Fruit fly (Drosophila melanogaster) whole organism, embryonic: ENCODE data around the gene CG10413.

Experiments
- Adf1 ChIP-seq: fragments of 200-800 bp; sonication (Bioruptor generic); IDR thresholded peaks from 2 replicates; pipeline ENCODE4 v1.3.6; 2022; ENCODE audit warnings: missing biosample characterization, missing genetic modification characterization
- Antp ChIP-seq: fragments of 200-800 bp; sonication (Bioruptor generic); optimal IDR thresholded peaks from 3 replicates; lab custom pipeline; 2016; ENCODE audit warnings: missing biosample characterization, missing genetic modification characterization
- Blimp-1 ChIP-seq: fragments of 200-800 bp; sonication (Bioruptor generic); optimal IDR thresholded peaks from 3 replicates; lab custom pipeline; 2018; ENCODE audit warnings: missing biosample characterization, missing genetic modification characterization, mild to moderate bottlenecking, moderate library complexity, missing genetic modification reagents
- CG10267 ChIP-seq: fragments of 200-800 bp; sonication (Bioruptor generic); optimal IDR thresholded peaks from 2 replicates; lab custom pipeline; 2018; ENCODE audit warnings: missing biosample characterization, mild to moderate bottlenecking, missing genetic modification characterization, moderate library complexity
- CG10654 ChIP-seq: fragments of 200-800 bp; sonication (Bioruptor generic); optimal IDR thresholded peaks from 2 replicates; lab custom pipeline; 2016; ENCODE audit warnings: missing biosample characterization, missing genetic modification characterization
- CG11398 ChIP-seq: fragments of 200-800 bp; sonication (Bioruptor generic); optimal IDR thresholded peaks from 2 replicates; lab custom pipeline; 2016; ENCODE audit warnings: missing biosample characterization, missing genetic modification characterization
- CG13424 ChIP-seq: fragments of 200-800 bp; sonication (Bioruptor generic); optimal IDR thresholded peaks from 2 replicates; lab custom pipeline; 2019; ENCODE audit warnings: missing biosample characterization, mild to moderate bottlenecking, missing genetic modification characterization, moderate library complexity
- CG15696 ChIP-seq: fragments of 200-800 bp; sonication (Bioruptor generic); optimal IDR thresholded peaks from 2 replicates; lab custom pipeline; 2019; ENCODE audit warnings: missing biosample characterization, mild to moderate bottlenecking, missing genetic modification characterization, moderate library complexity
- CG2199 ChIP-seq: fragments of 200-800 bp; sonication (Bioruptor generic); IDR thresholded peaks from 3 replicates; pipeline ENCODE4 v1.3.6; 2022; ENCODE audit warnings: missing biosample characterization, missing genetic modification characterization
- CG2202 ChIP-seq: fragments of 200-800 bp; sonication (Bioruptor generic); optimal IDR thresholded peaks from 2 replicates; lab custom pipeline; 2018; ENCODE audit warnings: missing biosample characterization, mild to moderate bottlenecking, missing genetic modification characterization
- CG32767 ChIP-seq: fragments of 200-800 bp; sonication (Bioruptor generic); IDR thresholded peaks from 2 replicates; pipeline ENCODE4 v1.3.6; 2022; ENCODE audit warnings: missing biosample characterization, missing genetic modification characterization
- CG34376 ChIP-seq: fragments of 200-800 bp; sonication (Bioruptor generic); optimal IDR thresholded peaks from 2 replicates; lab custom pipeline; 2018; ENCODE audit warnings: missing biosample characterization, mild to moderate bottlenecking, missing genetic modification characterization
- CG4404 ChIP-seq: fragments of 200-800 bp; sonication (Bioruptor generic); IDR thresholded peaks from 2 replicates; pipeline ENCODE4 v1.3.6; 2022; ENCODE audit warnings: missing biosample characterization, missing genetic modification characterization
- CG5245 ChIP-seq: fragments of 200-800 bp; sonication (Bioruptor generic); optimal IDR thresholded peaks from 3 replicates; lab custom pipeline; 2016; ENCODE audit warnings: missing biosample characterization, missing genetic modification characterization
- CG6813 ChIP-seq: fragments of 200-800 bp; sonication (Bioruptor generic); optimal IDR thresholded peaks from 2 replicates; lab custom pipeline; 2017; ENCODE audit warnings: missing biosample characterization, missing genetic modification characterization, mild to moderate bottlenecking, moderate library complexity, missing genetic modification reagents
- CG7963 ChIP-seq: fragments of 200-800 bp; sonication (Bioruptor generic); IDR thresholded peaks from 3 replicates; pipeline ENCODE4 v1.3.6; 2022; ENCODE audit warnings: missing biosample characterization, missing genetic modification characterization; ENCODE audit not compliant: partially characterized antibody
- CG8290 ChIP-seq, 3 experiments: fragments of 200-800 bp; sonication (Bioruptor generic); optimal IDR thresholded peaks; 2 replicates each; lab custom pipeline; 2016 to 2019; ENCODE audit warnings: missing biosample characterization in 3 of 3, missing genetic modification characterization in 3 of 3, mild to moderate bottlenecking in 2 of 3, moderate library complexity in 1 of 3
- CG9609 ChIP-seq: fragments of 200-800 bp; sonication (Bioruptor generic); optimal IDR thresholded peaks from 3 replicates; lab custom pipeline; 2016; ENCODE audit warnings: missing biosample characterization, missing genetic modification characterization
- CG9932 ChIP-seq: fragments of 200-800 bp; sonication (Bioruptor generic); IDR thresholded peaks from 2 replicates; pipeline ENCODE4 v1.3.6; 2022; ENCODE audit warnings: missing biosample characterization, missing genetic modification characterization
- CHES-1-like ChIP-seq: fragments of 200-800 bp; sonication (Bioruptor generic); optimal IDR thresholded peaks from 2 replicates; lab custom pipeline; 2016; ENCODE audit warnings: missing biosample characterization, missing genetic modification characterization
- CkIIα-i1 ChIP-seq: fragments of 200-800 bp; sonication (Bioruptor generic); IDR thresholded peaks from 2 replicates; pipeline ENCODE4 v1.3.6; 2022; ENCODE audit warnings: missing biosample characterization, missing genetic modification characterization
- D19A ChIP-seq: fragments of 200-800 bp; optimal IDR thresholded peaks from 3 replicates; lab custom pipeline; 2019; ENCODE audit warnings: missing biosample characterization, mild to moderate bottlenecking, missing genetic modification characterization, moderate library complexity
- ERR ChIP-seq: fragments of 200-800 bp; sonication (Bioruptor generic); optimal IDR thresholded peaks from 2 replicates; lab custom pipeline; 2016; ENCODE audit warnings: missing biosample characterization, missing genetic modification characterization
- Fer1 ChIP-seq: fragments of 200-800 bp; sonication (Bioruptor generic); optimal IDR thresholded peaks from 2 replicates; lab custom pipeline; 2017; ENCODE audit warnings: missing biosample characterization, mild to moderate bottlenecking, missing genetic modification characterization
- Gsc ChIP-seq: fragments of 200-800 bp; sonication (Bioruptor generic); IDR thresholded peaks from 2 replicates; pipeline ENCODE4 v1.3.6; 2022; ENCODE audit warnings: missing biosample characterization, missing genetic modification characterization
- Hand ChIP-seq: fragments of 200-800 bp; sonication (Bioruptor generic); optimal IDR thresholded peaks from 2 replicates; lab custom pipeline; 2017; ENCODE audit warnings: mild to moderate bottlenecking, missing biosample characterization, missing genetic modification reagents, missing genetic modification characterization
- HmgZ ChIP-seq: fragments of 200-800 bp; sonication (Bioruptor generic); optimal IDR thresholded peaks from 2 replicates; lab custom pipeline; 2018; ENCODE audit warnings: missing biosample characterization, mild to moderate bottlenecking, missing genetic modification characterization
- Hr39 ChIP-seq: fragments of >200 bp; optimal IDR thresholded peaks from 2 replicates; lab custom pipeline; 2017
- Kr ChIP-seq: fragments of 200-800 bp; sonication (Bioruptor generic); optimal IDR thresholded peaks from 2 replicates; lab custom pipeline; 2017; ENCODE audit warnings: missing biosample characterization, mild to moderate bottlenecking, missing genetic modification characterization
- Lpt ChIP-seq: fragments of >200 bp; optimal IDR thresholded peaks from 2 replicates; lab custom pipeline; 2018; ENCODE audit warnings: missing biosample characterization, missing genetic modification characterization
- Med ChIP-seq: fragments of 200-800 bp; sonication (Bioruptor generic); peaks from one replicate; lab custom pipeline; 2016; ENCODE audit warnings: missing biosample characterization, missing genetic modification characterization, mild to moderate bottlenecking, inconsistent platforms, moderate library complexity
- NC2α ChIP-seq: fragments of 200-800 bp; sonication (Bioruptor generic); optimal IDR thresholded peaks from 2 replicates; lab custom pipeline; 2016; ENCODE audit warnings: missing biosample characterization, missing genetic modification characterization
- NFAT ChIP-seq: fragments of 200-800 bp; sonication (Bioruptor generic); IDR thresholded peaks from 2 replicates; pipeline ENCODE4 v1.3.6; 2022; ENCODE audit warnings: missing biosample characterization, missing genetic modification characterization
- Rfx ChIP-seq: fragments of 200-800 bp; sonication (Bioruptor generic); IDR thresholded peaks from 2 replicates; pipeline ENCODE4 v1.3.6; 2022; ENCODE audit warnings: missing biosample characterization, missing genetic modification characterization
- Stat92E ChIP-seq, 3 experiments: fragments of >200 bp in 2 of 3; fragments of 200-800 bp in 1 of 3; sonication (Bioruptor generic) in 1 of 3; optimal IDR thresholded peaks; 2 replicates each; lab custom pipeline; 2017 to 2019; ENCODE audit warnings: missing biosample characterization in 3 of 3, missing genetic modification characterization in 3 of 3, mild to moderate bottlenecking in 1 of 3, moderate library complexity in 1 of 3
- ab ChIP-seq: fragments of 200-800 bp; sonication (Bioruptor generic); optimal IDR thresholded peaks from 2 replicates; lab custom pipeline; 2016; ENCODE audit warnings: missing biosample characterization, missing genetic modification characterization
- corto ChIP-seq: fragments of 200-800 bp; sonication (Bioruptor generic); optimal IDR thresholded peaks from 2 replicates; lab custom pipeline; 2016; ENCODE audit warnings: missing biosample characterization, mild to moderate bottlenecking, missing genetic modification characterization, moderate library complexity
- crc ChIP-seq: fragments of 200-800 bp; sonication (Bioruptor generic); optimal IDR thresholded peaks from 2 replicates; lab custom pipeline; 2016; ENCODE audit warnings: missing biosample characterization, missing genetic modification characterization
- croc ChIP-seq: fragments of 200-800 bp; sonication (Bioruptor generic); conservative IDR thresholded peaks from 3 replicates; pipeline ENCODE4 v1.3.6; 2022; ENCODE audit warnings: missing biosample characterization, missing genetic modification characterization
- crol ChIP-seq: fragments of 200-800 bp; sonication (Bioruptor generic); IDR thresholded peaks from 2 replicates; pipeline ENCODE4 v1.3.6; 2022; ENCODE audit warnings: missing biosample characterization, missing genetic modification characterization
- da ChIP-seq: fragments of 200-800 bp; sonication (Bioruptor generic); optimal IDR thresholded peaks from 2 replicates; lab custom pipeline; 2016; ENCODE audit warnings: missing biosample characterization, missing genetic modification characterization
- dati ChIP-seq: fragments of 200-800 bp; sonication (Bioruptor generic); IDR thresholded peaks from 2 replicates; pipeline ENCODE4 v1.3.6; 2022; ENCODE audit warnings: missing biosample characterization, missing genetic modification characterization
- fru ChIP-seq: fragments of >200 bp; optimal IDR thresholded peaks from 2 replicates; lab custom pipeline; 2017
- ind ChIP-seq: fragments of 200-800 bp; sonication (Bioruptor generic); optimal IDR thresholded peaks from 3 replicates; lab custom pipeline; 2016; ENCODE audit warnings: missing biosample characterization, missing genetic modification characterization
- mirr ChIP-seq: fragments of 200-800 bp; sonication (Bioruptor generic); optimal IDR thresholded peaks from 3 replicates; lab custom pipeline; 2018; ENCODE audit warnings: missing biosample characterization, mild to moderate bottlenecking, missing genetic modification characterization
- odd ChIP-seq: fragments of 200-800 bp; sonication (Bioruptor generic); optimal IDR thresholded peaks from 2 replicates; lab custom pipeline; 2017; ENCODE audit warnings: missing biosample characterization, mild to moderate bottlenecking, missing genetic modification characterization
- psq ChIP-seq: fragments of 200-800 bp; sonication (Bioruptor generic); optimal IDR thresholded peaks from 2 replicates; lab custom pipeline; 2017; ENCODE audit warnings: missing biosample characterization, missing genetic modification characterization
- sob ChIP-seq: fragments of 200-800 bp; sonication (Bioruptor generic); IDR thresholded peaks from 2 replicates; pipeline ENCODE4 v1.3.6; 2022; ENCODE audit warnings: missing biosample characterization, missing genetic modification characterization
- stc ChIP-seq: fragments of 200-800 bp; sonication (Bioruptor generic); IDR thresholded peaks from 2 replicates; pipeline ENCODE4 v1.3.6; 2022; ENCODE audit warnings: missing biosample characterization, missing genetic modification characterization
- unpg ChIP-seq: fragments of 200-800 bp; sonication (Bioruptor generic); optimal IDR thresholded peaks from 3 replicates; lab custom pipeline; 2018; ENCODE audit warnings: missing biosample characterization, mild to moderate bottlenecking, missing genetic modification characterization, moderate library complexity
- wor ChIP-seq: fragments of 200-800 bp; sonication (Bioruptor generic); IDR thresholded peaks from 2 replicates; pipeline ENCODE4 v1.3.6; 2022; ENCODE audit warnings: missing biosample characterization, missing genetic modification characterization

The CG10413 gene

dm6 chr2L:18561522-18562119 lies 43.4 kb downstream of the CG10413 start (continued):
- no peak for TF ChIP-seq Kr (GFP tag; lab: Kevin White, UChicago)
- TF ChIP-seq stc (GFP tag; lab: Robert Waterston, UW) = 0 out of 2 replicates have a peak, but pooled peaks have one; percentile 6
- no peak for TF ChIP-seq ERR (GFP tag; lab: Kevin White, UChicago)
- TF ChIP-seq croc (GFP tag; lab: Robert Waterston, UW) = no peak
- no peak; the same call in 1 of the 2 replicates for TF ChIP-seq Adf1 (GFP tag; lab: Robert Waterston, UW)
- TF ChIP-seq Med (GFP tag; lab: Kevin White, UChicago) = peak; percentile 12
- no peak for TF ChIP-seq CHES-1-like (GFP tag; lab: Kevin White, UChicago)
- TF ChIP-seq fru (lab: Kevin White, UChicago) = no peak
- TF ChIP-seq CG10654 (GFP tag; lab: Kevin White, UChicago) = no peak
- TF ChIP-seq psq (GFP tag; lab: Kevin White, UChicago) = no peak
- TF ChIP-seq D19A (tag; lab: Kevin White, UChicago) = no peak
- TF ChIP-seq CG9609 (GFP tag; lab: Kevin White, UChicago) = no peak
- no peak for TF ChIP-seq crc (GFP tag; lab: Kevin White, UChicago)
- TF ChIP-seq CG34376 = no peak
- no peak for TF ChIP-seq CG13424 (tag; lab: Kevin White, UChicago)
- no peak for TF ChIP-seq corto
- no peak for TF ChIP-seq CG15696 (tag; lab: Kevin White, UChicago)
- TF ChIP-seq mirr (GFP tag; lab: Kevin White, UChicago) = peak; percentile 86
- TF ChIP-seq CG6813 (GFP tag; lab: Kevin White, UChicago) = no peak
- no peak for TF ChIP-seq Antp (GFP tag; lab: Kevin White, UChicago)
- no peak for TF ChIP-seq CG7963 (GFP tag; lab: Robert Waterston, UW)
- TF ChIP-seq CG2202 (tag; lab: Kevin White, UChicago) = no peak
- TF ChIP-seq CG11398 (GFP tag; lab: Kevin White, UChicago) = no peak
- no peak for TF ChIP-seq sob (GFP tag; lab: Robert Waterston, UW)
- no peak for TF ChIP-seq NC2α (GFP tag; lab: Kevin White, UChicago)
- no peak for TF ChIP-seq Stat92E (GFP tag; optimal IDR thresholded peaks at IDR 0.05; lab: Kevin White, UChicago)
- no peak for TF ChIP-seq CG32767 (GFP tag; lab: Robert Waterston, UW)
- peak; percentile 45; the same call in 1 of the 2 replicates for TF ChIP-seq NFAT (GFP tag; lab: Robert Waterston, UW)
- TF ChIP-seq crol (GFP tag; lab: Robert Waterston, UW) = peak; percentile 99
- TF ChIP-seq ind = no peak
- no peak for TF ChIP-seq dati
- no peak; the same call in 1 of the 2 replicates for TF ChIP-seq Rfx
- TF ChIP-seq wor (GFP tag; lab: Robert Waterston, UW) = no peak
- no peak for TF ChIP-seq Hr39
- no peak for TF ChIP-seq Fer1 (GFP tag; lab: Kevin White, UChicago)
- TF ChIP-seq CG4404 (GFP tag; lab: Robert Waterston, UW) = no peak
- TF ChIP-seq Gsc (GFP tag; lab: Robert Waterston, UW) = no peak
- TF ChIP-seq Blimp-1 (GFP tag; lab: Kevin White, UChicago) = no peak
- TF ChIP-seq Hand (GFP tag; lab: Kevin White, UChicago) = no peak
- peak; percentile 45 for TF ChIP-seq HmgZ
- TF ChIP-seq CG8290 (GFP tag; optimal IDR thresholded peaks at IDR 0.05; lab: Kevin White, UChicago) = no peak
- TF ChIP-seq CG8290 (tag; optimal IDR thresholded peaks at IDR 0.05; lab: Kevin White, UChicago) = peak in 1 of 2 experiments; percentile 31
- TF ChIP-seq ab (GFP tag; lab: Kevin White, UChicago) = no peak
- no peak for TF ChIP-seq Lpt (GFP tag; lab: Kevin White, UChicago)
- no peak for TF ChIP-seq da (GFP tag; lab: Kevin White, UChicago)
- no peak for TF ChIP-seq CG10267 (tag; lab: Kevin White, UChicago)
- TF ChIP-seq CG9932 = no peak
- TF ChIP-seq CG2199 (GFP tag; lab: Robert Waterston, UW) = peak; percentile 52; the same call in 1 of the 3 replicates
- no peak for TF ChIP-seq odd (GFP tag; lab: Kevin White, UChicago)
- TF ChIP-seq unpg (GFP tag; lab: Kevin White, UChicago) = no peak
- TF ChIP-seq CG5245 = no peak
- no peak for TF ChIP-seq CkIIα-i1 (GFP tag; lab: Robert Waterston, UW)
